Worm (Caenorhabditis elegans): ENCODE measurements around the gene sra-37.
A peak's percentile ranks its signal among the peaks of the same experiment; 100 is the strongest.

sra-37 gene

DNA sequence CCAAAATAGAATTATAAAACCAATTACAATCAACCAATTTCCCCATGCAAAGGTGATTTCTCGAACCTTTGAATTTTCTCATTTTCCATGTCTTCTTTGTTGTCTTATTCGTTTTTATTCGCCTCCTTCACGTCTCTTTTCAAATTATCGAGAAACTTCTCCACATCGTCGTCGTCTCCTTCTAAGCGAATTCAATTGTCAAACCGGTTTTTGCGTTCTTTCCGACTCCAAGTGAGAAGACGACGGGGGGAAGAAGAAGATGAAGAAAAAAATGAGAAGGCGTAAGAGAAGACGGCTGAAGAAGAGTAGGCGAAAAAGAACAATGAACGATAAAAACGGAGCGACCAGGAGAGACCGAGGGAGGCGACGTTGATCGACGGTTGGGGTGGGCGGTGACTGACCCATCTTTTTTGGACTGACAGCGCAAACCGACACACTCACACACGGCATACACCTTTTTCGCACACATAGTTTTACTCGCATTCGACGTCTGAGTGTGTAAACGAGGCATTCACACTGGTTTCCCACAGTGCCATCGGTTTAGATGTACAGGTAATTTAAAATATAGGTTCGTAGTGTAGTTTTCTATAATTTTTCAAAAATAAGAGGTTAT lies 27.3 kb upstream of the sra-37 start (continued):
- TF ChIP-seq R02D3.7 (tag; optimal IDR thresholded peaks at IDR 0.05) (no peak), spr-3 (GFP tag; optimal IDR thresholded peaks at IDR 0.05) (no peak), nhr-48 (tag; optimal IDR thresholded peaks at IDR 0.05) (peak; percentile 26), fos-1 (tag; optimal IDR thresholded peaks at IDR 0.05) (no peak), ctbp-1 (GFP tag; IDR thresholded peaks at IDR 0.05) (0 out of 2 replicates have a peak, but pooled peaks have one; percentile 44), nhr-76 (tag; optimal IDR thresholded peaks at IDR 0.05) (no peak), nhr-102 (tag; optimal IDR thresholded peaks at IDR 0.05) (peak; percentile 5), gei-8 (GFP tag; optimal IDR thresholded peaks at IDR 0.05) (peak; percentile 10), ces-1 (GFP tag; optimal IDR thresholded peaks at IDR 0.05) (peak; percentile 11), unc-62 (GFP tag; optimal IDR thresholded peaks at IDR 0.05 in 1 of 2) (peak in 1 of 2 experiments; percentile 95), unc-62 (tag; optimal IDR thresholded peaks at IDR 0.05) (no peak), ama-1 (optimal IDR thresholded peaks at IDR 0.05) (peak; percentile 9), snpc-1.2 (GFP tag; IDR thresholded peaks at IDR 0.05) (no peak), fkh-10 (GFP tag; optimal IDR thresholded peaks at IDR 0.05) (peak; percentile 32), dpl-1 (GFP tag; optimal IDR thresholded peaks at IDR 0.05) (peak; percentile 29), F49E8.2 (tag; optimal IDR thresholded peaks at IDR 0.05; ENCODE audit: borderline replicate concordance) (no peak), mep-1 (tag; optimal IDR thresholded peaks at IDR 0.05) (peak; percentile 74), nhr-25 (tag; optimal IDR thresholded peaks at IDR 0.05; ENCODE audit: borderline replicate concordance, insufficient read depth) (peak; percentile 68), mdl-1 (tag; optimal IDR thresholded peaks at IDR 0.05) (peak in 1 of 2 experiments; percentile 25), madf-5 (GFP tag; IDR thresholded peaks at IDR 0.05) (no peak), set-16 (GFP tag; IDR thresholded peaks at IDR 0.05) (peak; percentile 47), hlh-30 (tag; optimal IDR thresholded peaks at IDR 0.05; ENCODE audit: insufficient read depth) (peak; percentile 35), nhr-10 (tag; optimal IDR thresholded peaks at IDR 0.05) (peak; percentile 9), mes-2 (tag; optimal IDR thresholded peaks at IDR 0.05; ENCODE audit: poor library complexity, severe bottlenecking) (no peak), hlh-11 (tag; optimal IDR thresholded peaks at IDR 0.05) (peak; percentile 77), hmg-1.1 (GFP tag; IDR thresholded peaks at IDR 0.05) (0 out of 2 replicates have a peak, but pooled peaks have one; percentile 34), pha-4 (GFP tag; IDR thresholded peaks at IDR 0.05) (no peak), pha-4 (tag; optimal IDR thresholded peaks at IDR 0.05) (no peak), nhr-28 (tag; optimal IDR thresholded peaks at IDR 0.05) (peak; percentile 68), mxl-3 (GFP tag; optimal IDR thresholded peaks at IDR 0.05) (peak; percentile 57), mdt-29 (GFP tag; IDR thresholded peaks at IDR 0.05) (peak; percentile 62; the same call in 1 of the 2 replicates), mxl-2 (GFP tag; conservative IDR thresholded peaks at IDR 0.05) (no peak), T26A8.4 (GFP tag; IDR thresholded peaks at IDR 0.05) (peak; percentile 51; the same call in 1 of the 2 replicates), saeg-2 (GFP tag; IDR thresholded peaks at IDR 0.05) (no peak), zfp-3 (GFP tag; conservative IDR thresholded peaks at IDR 0.05) (0 out of 2 replicates have a peak, but pooled peaks have one; percentile 21), ceh-82 (tag; optimal IDR thresholded peaks at IDR 0.05) (no peak), zag-1 (tag; optimal IDR thresholded peaks at IDR 0.05) (no peak), dve-1 (tag; optimal IDR thresholded peaks at IDR 0.05; ENCODE audit: insufficient read depth) (peak; percentile 37)

DNA sequence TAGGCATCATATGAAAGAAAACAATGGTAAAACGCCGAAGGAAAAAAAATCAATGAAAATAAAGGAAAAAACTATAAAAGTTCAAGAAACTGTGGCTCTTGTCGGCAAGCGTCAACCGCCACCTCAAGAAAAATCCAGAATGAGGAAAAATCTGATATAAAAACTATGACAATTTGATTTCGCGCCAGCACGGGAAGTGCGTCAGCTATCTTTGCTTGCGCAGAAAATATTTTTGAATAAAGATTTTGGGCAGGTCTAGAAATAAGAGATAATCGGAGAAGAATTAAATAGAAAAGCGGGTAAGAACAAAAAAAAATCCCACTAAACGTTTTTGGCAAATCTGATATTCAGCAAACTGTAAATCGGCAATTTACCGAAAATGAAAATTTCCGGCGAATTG lies 25.0 kb upstream of the sra-37 start:
- no peak for TF ChIP-seq nhr-111 (GFP tag; optimal IDR thresholded peaks at IDR 0.05)
- TF ChIP-seq mes-2 (tag; optimal IDR thresholded peaks at IDR 0.05; ENCODE audit: poor library complexity, severe bottlenecking), result peak; percentile 43
- no peak for TF ChIP-seq daf-12 (tag; optimal IDR thresholded peaks at IDR 0.05)
- 0 out of 2 replicates have a peak, but pooled peaks have one; percentile 27 for TF ChIP-seq dmd-6 (GFP tag; IDR thresholded peaks at IDR 0.05)
- TF ChIP-seq Y48G9A.11 (GFP tag; IDR thresholded peaks at IDR 0.05), result no peak
- TF ChIP-seq dpl-1 (GFP tag; optimal IDR thresholded peaks at IDR 0.05), result peak; percentile 76
- TF ChIP-seq pqm-1 (tag; optimal IDR thresholded peaks at IDR 0.05), result no peak
- no peak for TF ChIP-seq hmg-1.1 (GFP tag; IDR thresholded peaks at IDR 0.05)
- peak; percentile 31 for TF ChIP-seq dve-1 (tag; optimal IDR thresholded peaks at IDR 0.05; ENCODE audit: insufficient read depth)
- no peak for TF ChIP-seq ZK546.5 (tag; optimal IDR thresholded peaks at IDR 0.05)
- no peak for TF ChIP-seq ama-1 (optimal IDR thresholded peaks at IDR 0.05)
- TF ChIP-seq zip-2 (tag; optimal IDR thresholded peaks at IDR 0.05), result no peak
- TF ChIP-seq ceh-62 (tag; optimal IDR thresholded peaks at IDR 0.05), result no peak
- no peak for TF ChIP-seq hlh-11 (tag; optimal IDR thresholded peaks at IDR 0.05)
- no peak for TF ChIP-seq fkh-10 (GFP tag; optimal IDR thresholded peaks at IDR 0.05)
- TF ChIP-seq lsy-2 (tag; optimal IDR thresholded peaks at IDR 0.05), result peak in 1 of 2 experiments; percentile 23
- peak in 1 of 2 experiments; percentile 1 for TF ChIP-seq unc-62 (GFP tag; optimal IDR thresholded peaks at IDR 0.05 in 1 of 2)
- no peak for TF ChIP-seq unc-62 (tag; optimal IDR thresholded peaks at IDR 0.05)
